Worm (Caenorhabditis elegans): ENCODE data around the gene Y54F10BM.22.

ce11 chrIII:2245727-2246126 lies 35.0 kb upstream of the Y54F10BM.22 start, which contains the start of gene srd-67:
- TF ChIP-seq unc-62 (GFP tag; optimal IDR thresholded peaks at IDR 0.05) (no peak), mep-1 (tag; optimal IDR thresholded peaks at IDR 0.05) (no peak), elt-3 (tag; optimal IDR thresholded peaks at IDR 0.05) (no peak), pha-4 (tag; optimal IDR thresholded peaks at IDR 0.05) (no peak), unc-39 (tag; optimal IDR thresholded peaks at IDR 0.05) (no peak), snpc-4 (tag; optimal IDR thresholded peaks at IDR 0.05) (no peak), lin-13 (tag; optimal IDR thresholded peaks at IDR 0.05) (no peak), nhr-12 (tag; optimal IDR thresholded peaks at IDR 0.05) (no peak), zip-8 (tag; optimal IDR thresholded peaks at IDR 0.05) (no peak), blmp-1 (tag; optimal IDR thresholded peaks at IDR 0.05) (no peak), nhr-237 (tag; optimal IDR thresholded peaks at IDR 0.05) (no peak), elt-1 (tag; optimal IDR thresholded peaks at IDR 0.05; ENCODE audit: borderline replicate concordance, insufficient read depth) (no peak), nhr-28 (tag; optimal IDR thresholded peaks at IDR 0.05) (no peak)

Data from whole organism, mixed stage, embryonic.